Fruit fly (Drosophila melanogaster) ovary, adult (tissue): ENCODE measurements around the gene CG34447.

Experiments
- CG17801 ChIP-seq: fragments of 200-800 bp; optimal IDR thresholded peaks from 2 replicates; lab custom pipeline; 2019; ENCODE audit warnings: missing biosample characterization, mild to moderate bottlenecking, missing genetic modification characterization, moderate library complexity; ENCODE audit not compliant: partially characterized antibody

The CG34447 gene

DNA sequence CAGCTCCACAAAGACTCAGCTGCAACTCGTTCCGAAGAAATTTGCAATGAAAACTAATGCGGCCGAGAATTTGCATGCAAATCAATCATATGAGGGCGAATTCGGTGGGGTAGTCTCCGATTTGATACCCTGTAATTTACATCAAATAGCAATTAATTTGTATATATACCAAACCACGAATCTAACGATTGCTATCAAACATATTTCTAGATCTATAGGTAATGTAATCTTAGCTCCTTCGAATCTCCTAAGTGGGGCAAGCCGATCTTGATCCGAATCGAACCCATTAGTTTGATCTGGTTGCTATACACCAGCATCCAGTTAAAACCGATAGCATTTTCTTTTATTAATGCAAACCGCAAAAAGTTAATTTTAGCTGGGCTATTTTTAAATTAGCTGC is 14.4 kb upstream of the CG34447 start:
- no peak for TF ChIP-seq CG17801

- no peak for TF ChIP-seq CG17801
These were observed 13.8 kb upstream of the CG34447 start for dm6 chr2L:2433494-2434054.

dm6 chr2L:2432809-2433493 is 13.1 kb upstream of the CG34447 start:
- no peak for TF ChIP-seq CG17801

- TF ChIP-seq CG17801, result no peak
These were observed 10.4 kb upstream of the CG34447 start for dm6 chr2L:2430251-2430650.

DNA sequence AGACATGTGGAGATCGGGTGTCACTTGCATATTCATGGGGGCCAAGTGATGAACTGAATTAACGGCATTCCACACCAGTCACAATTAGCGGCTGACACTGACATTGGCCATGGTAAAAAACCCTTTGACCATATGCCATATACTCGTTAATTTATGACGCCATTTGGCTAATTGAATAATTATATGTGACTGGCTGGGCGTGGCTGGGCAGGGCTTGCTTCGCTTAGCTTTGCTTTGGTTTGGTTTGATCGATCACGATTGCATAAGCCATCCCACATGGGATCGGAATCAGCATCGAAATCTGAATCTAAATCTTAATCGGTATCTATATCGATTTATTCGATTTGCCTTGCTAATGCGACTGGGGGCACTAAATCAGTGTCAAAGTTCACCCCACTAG is 9.8 kb upstream of the CG34447 start:
- TF ChIP-seq CG17801, result no peak

- no peak for TF ChIP-seq CG17801
These were observed 8.3 kb upstream of the CG34447 start, which contains the start of gene dpp for dm6 chr2L:2428209-2428488. dpp (plus strand) TSS chr2L:2428372.

dm6 chr2L:2427384-2428208 is 7.8 kb upstream of the CG34447 start:
- TF ChIP-seq CG17801, result no peak

dm6 chr2L:2426444-2427188 is 6.8 kb upstream of the CG34447 start:
- no peak for TF ChIP-seq CG17801

- no peak for TF ChIP-seq CG17801
These were observed 5.9 kb upstream of the CG34447 start for dm6 chr2L:2425652-2426192.

DNA sequence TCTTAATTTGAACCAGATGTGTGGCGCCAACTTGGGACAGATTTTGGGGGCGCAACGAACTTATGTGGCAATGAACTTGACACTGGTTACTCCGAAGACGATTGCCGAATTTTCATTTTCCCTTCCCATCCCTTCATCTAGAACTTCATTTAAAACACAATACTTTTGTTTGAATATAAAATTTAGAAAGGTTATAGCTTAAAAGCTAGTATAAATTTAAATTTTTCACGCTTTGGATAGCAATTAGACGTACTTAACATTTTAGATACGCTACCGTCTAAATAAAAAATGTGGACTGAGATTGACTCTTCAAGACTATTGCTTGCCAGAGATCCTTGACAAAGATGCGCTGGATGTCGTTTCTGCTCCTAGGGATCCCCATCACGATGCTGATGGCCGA is 4.7 kb upstream of the CG34447 start, which contains the start of gene CG44139:
CG44139 (plus strand) TSS at position 301 of the 400 bp plus-strand sequence.
- no peak for TF ChIP-seq CG17801

DNA sequence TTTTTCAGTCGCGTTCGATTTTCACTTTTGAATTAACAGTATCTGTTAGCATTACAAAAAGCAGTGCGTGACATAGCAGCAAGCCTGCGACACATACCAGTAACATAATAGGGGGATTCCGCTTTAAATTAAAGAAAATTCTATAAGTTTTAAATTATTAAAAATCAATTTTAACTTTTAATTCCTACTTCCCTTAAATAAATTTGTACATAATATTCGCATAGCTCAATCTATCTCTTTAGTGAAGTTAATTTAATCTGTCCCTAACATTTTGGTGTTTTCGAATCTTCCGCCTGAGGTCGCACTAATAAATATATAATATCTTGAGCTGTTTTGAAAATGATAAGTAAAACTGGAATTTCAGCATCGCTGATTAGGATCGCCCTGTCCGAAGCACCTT is 677 bp upstream of the CG34447 start, which contains the start of gene CG9886:
CG9886 (plus strand) TSS at position 341 of the 400 bp plus-strand sequence.
- TF ChIP-seq CG17801, result peak; percentile 38

dm6 chr2L:2417865-2418264 is 1.9 kb downstream of the CG34447 start, which contains the start of gene CG34448:
CG34448 (minus strand) TSS chr2L:2417965.
- TF ChIP-seq CG17801, result no peak

dm6 chr2L:2416620-2417019 is 3.2 kb downstream of the CG34447 start, which contains the start of gene CG31948:
CG31948 (minus strand) TSS chr2L:2416720.
- TF ChIP-seq CG17801, result no peak

DNA sequence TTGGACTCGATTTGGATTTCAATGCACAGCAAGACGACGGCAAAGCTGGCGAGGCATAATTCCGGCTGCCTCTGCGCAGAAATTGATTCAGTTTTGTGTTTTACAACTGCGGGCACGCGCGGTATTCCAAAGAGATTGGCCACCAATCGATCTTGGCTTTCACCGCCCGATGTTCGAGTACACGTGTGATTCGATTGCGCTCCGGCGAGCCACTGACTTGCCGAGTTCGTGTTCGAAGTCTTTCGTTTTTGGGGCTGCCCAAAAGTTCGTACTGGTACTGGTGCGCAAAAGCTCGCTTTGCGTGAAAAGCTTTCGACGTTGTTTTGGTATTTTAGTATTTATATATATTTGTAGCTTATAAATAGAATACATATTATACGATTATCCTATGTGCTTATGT is 4.7 kb downstream of the CG34447 start, which contains the start of gene CG18641:
CG18641 (minus strand) TSS at position 214 of the 400 bp plus-strand sequence.
- no peak for TF ChIP-seq CG17801

dm6 chr2L:2413093-2413492 is 6.7 kb downstream of the CG34447 start:
- TF ChIP-seq CG17801, result no peak

dm6 chr2L:2404631-2405030 is 15.2 kb downstream of the CG34447 start:
- TF ChIP-seq CG17801, result no peak
